Fruit fly (Drosophila melanogaster): ENCODE data around the gene Pdp1.

Pdp1 gene

DNA sequence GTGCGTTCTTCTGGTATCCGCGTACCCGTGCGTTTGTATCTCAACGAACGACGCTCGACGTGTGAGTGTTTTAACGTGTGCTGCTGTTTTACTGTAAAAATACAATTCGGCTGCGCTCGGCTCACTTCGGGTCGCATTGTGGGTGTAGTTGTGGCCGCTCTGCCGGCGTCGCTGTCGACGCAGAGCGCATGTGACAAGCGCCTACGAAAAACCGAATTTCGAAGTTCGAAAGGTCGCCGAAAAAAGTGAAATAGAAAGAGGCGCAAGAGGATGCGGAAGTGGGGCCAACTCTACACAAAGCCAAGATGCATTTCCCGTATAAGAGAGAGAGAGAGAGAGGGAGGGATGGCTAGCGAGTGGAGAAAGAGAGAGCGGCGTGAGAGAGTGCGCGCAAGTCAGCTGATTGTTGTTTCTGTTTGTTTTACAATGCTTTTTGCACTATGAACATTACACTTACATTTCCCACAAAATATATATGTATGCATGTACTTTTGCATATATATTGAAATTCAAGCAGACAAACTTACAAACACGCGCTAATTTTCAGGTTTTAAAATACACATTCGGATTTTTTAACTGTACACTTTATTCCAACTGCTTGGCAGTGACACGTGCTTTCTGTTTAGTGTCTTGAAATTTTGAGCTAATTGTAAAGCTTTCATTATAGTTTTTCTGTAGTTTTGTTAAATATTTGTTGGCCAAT, 12.3 kb downstream of the Pdp1 start (continued):
- TF ChIP-seq knrl (GFP tag; IDR thresholded peaks at IDR 0.05; ENCODE audit: partially characterized antibody) (no peak), Rx (GFP tag; IDR thresholded peaks at IDR 0.05) (no peak), CG3838 (GFP tag; optimal IDR thresholded peaks at IDR 0.05) (no peak), CG8089 (GFP tag; optimal IDR thresholded peaks at IDR 0.05) (no peak), CG17385 (GFP tag; optimal IDR thresholded peaks at IDR 0.05) (peak; percentile 74), ERR (GFP tag; optimal IDR thresholded peaks at IDR 0.05) (peak; percentile 36), CG31441 (GFP tag; IDR thresholded peaks at IDR 0.05) (peak; percentile 64; the same call in 1 of the 2 replicates), CG14965 (GFP tag; optimal IDR thresholded peaks at IDR 0.05; ENCODE audit: borderline replicate concordance) (no peak), CG17361 (GFP tag; IDR thresholded peaks at IDR 0.05) (peak; percentile 46; the same call in 1 of the 3 replicates), crol (GFP tag; IDR thresholded peaks at IDR 0.05) (peak; percentile 62), unc-4 (GFP tag; IDR thresholded peaks at IDR 0.05; ENCODE audit: partially characterized antibody) (no peak), fd64A (GFP tag; optimal IDR thresholded peaks at IDR 0.05) (peak; percentile 97), TFAM (GFP tag; optimal IDR thresholded peaks at IDR 0.05) (no peak), Dbx (GFP tag; IDR thresholded peaks at IDR 0.05) (peak; percentile 53; the same call in 1 of the 3 replicates), CG16779 (GFP tag; IDR thresholded peaks at IDR 0.05) (no peak), Oli (tag; optimal IDR thresholded peaks at IDR 0.05) (no peak), CG6854 (GFP tag; optimal IDR thresholded peaks at IDR 0.05) (peak; percentile 92), jing (GFP tag; optimal IDR thresholded peaks at IDR 0.05) (no peak), sug (tag; optimal IDR thresholded peaks at IDR 0.05) (peak; percentile 50), lbe (GFP tag; optimal IDR thresholded peaks at IDR 0.05) (peak; percentile 4), CG12391 (tag; optimal IDR thresholded peaks at IDR 0.05) (peak; percentile 28), ato (GFP tag; IDR thresholded peaks at IDR 0.05; ENCODE audit: partially characterized antibody) (no peak), Atf6 (GFP tag; IDR thresholded peaks at IDR 0.05) (peak; percentile 29), Oaz (GFP tag; IDR thresholded peaks at IDR 0.05) (no peak), pnt (GFP tag; optimal IDR thresholded peaks at IDR 0.05) (no peak), CG18262 (tag; optimal IDR thresholded peaks at IDR 0.05) (peak; percentile 43), CG8944 (GFP tag; optimal IDR thresholded peaks at IDR 0.05) (no peak), E2f2 (GFP tag; IDR thresholded peaks at IDR 0.05) (no peak), CG2712 (tag; optimal IDR thresholded peaks at IDR 0.05) (peak; percentile 56), fu2 (GFP tag; optimal IDR thresholded peaks at IDR 0.05) (no peak), Hmx (GFP tag; optimal IDR thresholded peaks at IDR 0.05) (peak; percentile 53), CG3163 (GFP tag; optimal IDR thresholded peaks at IDR 0.05) (peak; percentile 9), mirr (GFP tag; optimal IDR thresholded peaks at IDR 0.05) (peak; percentile 95), CrebB (tag; optimal IDR thresholded peaks at IDR 0.05) (peak; percentile 79), otp (GFP tag; IDR thresholded peaks at IDR 0.05) (no peak), CG1602 (GFP tag; optimal IDR thresholded peaks at IDR 0.05) (no peak), scrt (GFP tag; optimal IDR thresholded peaks at IDR 0.05) (peak; percentile 69), Hsf (GFP tag; optimal IDR thresholded peaks at IDR 0.05) (no peak), sr (GFP tag; IDR thresholded peaks at IDR 0.05) (peak; percentile 72; the same call in 1 of the 3 replicates), ATbp (GFP tag; optimal IDR thresholded peaks at IDR 0.05) (peak; percentile 88), rib (GFP tag; IDR thresholded peaks at IDR 0.05) (peak; percentile 45; the same call in 1 of the 2 replicates), CG8388 (GFP tag; optimal IDR thresholded peaks at IDR 0.05) (peak; percentile 62), CG13424 (tag; optimal IDR thresholded peaks at IDR 0.05) (no peak), Bteb2 (GFP tag; optimal IDR thresholded peaks at IDR 0.05) (no peak), CG6654 (GFP tag; optimal IDR thresholded peaks at IDR 0.05) (no peak), CG14014 (GFP tag; IDR thresholded peaks at IDR 0.05) (no peak; the same call in 1 of the 2 replicates), CG31365 (tag; optimal IDR thresholded peaks at IDR 0.05) (peak; percentile 88), CG7963 (GFP tag; IDR thresholded peaks at IDR 0.05; ENCODE audit: partially characterized antibody) (no peak), D19B (GFP tag; optimal IDR thresholded peaks at IDR 0.05) (no peak), aop (GFP tag; IDR thresholded peaks at IDR 0.05) (no peak)
